Worm (Caenorhabditis elegans) whole organism, late embryonic: Measurements from ENCODE around the gene K06A1.2.

Experiments
- ama-1 ChIP-seq: fragments of 150-350 bp; optimal IDR thresholded peaks from 2 replicates; lab custom pipeline; 2014
- ceh-45 ChIP-seq: fragments of 200-800 bp; sonication (Bioruptor generic); IDR thresholded peaks from 2 replicates; pipeline ENCODE4 v1.3.6; 2022; ENCODE audit warnings: missing genetic modification reagents, missing genetic modification characterization, missing compliant biosample characterization
- elt-4 ChIP-seq: sonication (generic microtip); optimal IDR thresholded peaks from 2 replicates; lab custom pipeline; 2016; ENCODE audit warnings: missing genetic modification characterization, missing compliant biosample characterization
- ets-4 ChIP-seq: sonication (generic microtip); optimal IDR thresholded peaks from 2 replicates; lab custom pipeline; 2016; ENCODE audit warnings: missing genetic modification characterization, missing compliant biosample characterization
- fkh-10 ChIP-seq: fragments of 150-350 bp; optimal IDR thresholded peaks from 2 replicates; lab custom pipeline; 2014; ENCODE audit warnings: missing biosample characterization, missing genetic modification reagents, missing genetic modification characterization
- hlh-8 ChIP-seq: sonication (generic microtip); optimal IDR thresholded peaks from 2 replicates; lab custom pipeline; 2016; ENCODE audit warnings: missing genotype, missing genetic modification characterization, missing compliant biosample characterization
- pag-3 ChIP-seq: sonication (generic microtip); optimal IDR thresholded peaks from 2 replicates; lab custom pipeline; 2016; ENCODE audit warnings: missing compliant biosample characterization, missing genetic modification characterization, borderline replicate concordance
- pha-4 ChIP-seq: fragments of 150-350 bp; optimal IDR thresholded peaks from 2 replicates; lab custom pipeline; 2018; ENCODE audit warnings: missing biosample characterization, missing genetic modification reagents, missing genetic modification characterization
- sdc-2 ChIP-seq: sonication (generic microtip); optimal IDR thresholded peaks from 2 replicates; lab custom pipeline; 2016; ENCODE audit warnings: missing genotype, missing genetic modification characterization, missing compliant biosample characterization
- sox-4 ChIP-seq: sonication (generic microtip); optimal IDR thresholded peaks from 2 replicates; lab custom pipeline; 2017; ENCODE audit warnings: mild to moderate bottlenecking, missing genetic modification characterization, inconsistent platforms, missing compliant biosample characterization
- tbx-2 ChIP-seq: sonication (generic microtip); optimal IDR thresholded peaks from 2 replicates; lab custom pipeline; 2016; ENCODE audit warnings: missing genetic modification characterization, missing compliant biosample characterization
- ztf-16 ChIP-seq: sonication (generic microtip); optimal IDR thresholded peaks from 2 replicates; lab custom pipeline; 2017; ENCODE audit warnings: missing genetic modification characterization, missing compliant biosample characterization

ce11 chrII:6413788-6414187 is 30.0 kb upstream of the K06A1.2 start:
- TF ChIP-seq ceh-45 (GFP tag; lab: Robert Waterston, UW) (no peak), elt-4 (tag; lab: Kevin White, UChicago) (no peak), fkh-10 (GFP tag; lab: Kevin White, UChicago) (no peak), sox-4 (tag; lab: Kevin White, UChicago) (no peak), hlh-8 (no peak), pha-4 (no peak), ztf-16 (no peak), sdc-2 (tag; lab: Kevin White, UChicago) (no peak), pag-3 (tag; lab: Kevin White, UChicago) (no peak), ets-4 (tag; lab: Kevin White, UChicago) (no peak), ama-1 (lab: Kevin White, UChicago) (no peak), tbx-2 (no peak)
